Worm (Caenorhabditis elegans): ENCODE measurements around the gene Y41D4B.1.

Gene Y41D4B.1

ce11 chrIV:1687151-1687550, 14.7 kb downstream of the Y41D4B.1 start:
- TF ChIP-seq fkh-10 (GFP tag; optimal IDR thresholded peaks at IDR 0.05) (no peak), ceh-18 (tag; optimal IDR thresholded peaks at IDR 0.05) (peak; percentile 2), ahr-1 (tag; optimal IDR thresholded peaks at IDR 0.05) (peak; percentile 79), nhr-232 (tag; optimal IDR thresholded peaks at IDR 0.05) (no peak), hlh-8 (tag; optimal IDR thresholded peaks at IDR 0.05) (peak; percentile 84), C08G9.2 (tag; optimal IDR thresholded peaks at IDR 0.05) (peak; percentile 90), lim-6 (tag; optimal IDR thresholded peaks at IDR 0.05) (peak; percentile 87), eyg-1 (tag; optimal IDR thresholded peaks at IDR 0.05) (no peak), pha-2 (tag; optimal IDR thresholded peaks at IDR 0.05) (peak; percentile 47), npax-4 (tag; optimal IDR thresholded peaks at IDR 0.05) (no peak), ceh-22 (tag; optimal IDR thresholded peaks at IDR 0.05) (no peak), ama-1 (optimal IDR thresholded peaks at IDR 0.05) (no peak), ceh-9 (tag; optimal IDR thresholded peaks at IDR 0.05) (no peak), dve-1 (tag; optimal IDR thresholded peaks at IDR 0.05) (no peak), nfya-1 (tag; optimal IDR thresholded peaks at IDR 0.05) (no peak), pat-9 (tag; optimal IDR thresholded peaks at IDR 0.05) (no peak), T23F11.4 (GFP tag; optimal IDR thresholded peaks at IDR 0.05) (no peak), sox-4 (tag; optimal IDR thresholded peaks at IDR 0.05) (peak; percentile 11), unc-3 (GFP tag; conservative IDR thresholded peaks at IDR 0.05) (no peak), unc-3 (tag; optimal IDR thresholded peaks at IDR 0.05) (peak; percentile 78), ets-4 (tag; optimal IDR thresholded peaks at IDR 0.05) (peak; percentile 77), ceh-14 (tag; optimal IDR thresholded peaks at IDR 0.05) (peak; percentile 92), rnt-1 (tag; optimal IDR thresholded peaks at IDR 0.05) (peak; percentile 70), hlh-15 (tag; optimal IDR thresholded peaks at IDR 0.05) (no peak), pag-3 (tag; optimal IDR thresholded peaks at IDR 0.05; ENCODE audit: borderline replicate concordance) (no peak), fax-1 (tag; optimal IDR thresholded peaks at IDR 0.05) (peak; percentile 85), fkh-6 (tag; optimal IDR thresholded peaks at IDR 0.05) (peak; percentile 80), odd-2 (tag; optimal IDR thresholded peaks at IDR 0.05) (no peak), ztf-16 (tag; optimal IDR thresholded peaks at IDR 0.05) (peak; percentile 66), ttx-3 (tag; optimal IDR thresholded peaks at IDR 0.05) (peak; percentile 48), ceh-31 (tag; optimal IDR thresholded peaks at IDR 0.05) (peak; percentile 98), lin-11 (tag; optimal IDR thresholded peaks at IDR 0.05) (no peak), nhr-11 (tag; optimal IDR thresholded peaks at IDR 0.05) (no peak), K09A11.1 (tag; optimal IDR thresholded peaks at IDR 0.05; ENCODE audit: insufficient read depth) (no peak), unc-42 (tag; optimal IDR thresholded peaks at IDR 0.05) (no peak), pax-1 (tag; optimal IDR thresholded peaks at IDR 0.05) (no peak), sdc-2 (tag; optimal IDR thresholded peaks at IDR 0.05) (peak; percentile 58), ceh-24 (tag; optimal IDR thresholded peaks at IDR 0.05) (no peak), K02D7.2 (tag; optimal IDR thresholded peaks at IDR 0.05) (peak; percentile 49), ceh-6 (GFP tag; optimal IDR thresholded peaks at IDR 0.05) (no peak), F13H6.1 (tag; optimal IDR thresholded peaks at IDR 0.05) (peak; percentile 78), tbx-7 (tag; optimal IDR thresholded peaks at IDR 0.05) (peak; percentile 96), C38D4.7 (GFP tag; optimal IDR thresholded peaks at IDR 0.05) (no peak), dmd-4 (tag; optimal IDR thresholded peaks at IDR 0.05; ENCODE audit: borderline replicate concordance) (peak; percentile 82), zip-5 (tag; optimal IDR thresholded peaks at IDR 0.05) (peak; percentile 89), pqm-1 (tag; optimal IDR thresholded peaks at IDR 0.05) (peak; percentile 15), ceh-2 (tag; optimal IDR thresholded peaks at IDR 0.05) (peak; percentile 93), unc-55 (GFP tag; optimal IDR thresholded peaks at IDR 0.05) (no peak), madf-2 (tag; optimal IDR thresholded peaks at IDR 0.05) (no peak), hlh-30 (tag; optimal IDR thresholded peaks at IDR 0.05; ENCODE audit: insufficient read depth) (no peak), ceh-19 (GFP tag; optimal IDR thresholded peaks at IDR 0.05) (no peak), ref-2 (tag; optimal IDR thresholded peaks at IDR 0.05) (peak; percentile 94), pros-1 (tag; optimal IDR thresholded peaks at IDR 0.05) (no peak), elt-2 (tag; optimal IDR thresholded peaks at IDR 0.05) (peak; percentile 78)
